Fruit fly (Drosophila melanogaster) whole organism, prepupa: ENCODE measurements around the gene CG15382.

Source experiments
- Blimp-1 ChIP-seq: fragments of 200-800 bp; sonication (Bioruptor generic); optimal IDR thresholded peaks from 3 replicates; lab custom pipeline; 2017; ENCODE audit warnings: missing biosample characterization, missing genetic modification characterization, mild to moderate bottlenecking, moderate library complexity, missing genetic modification reagents
- CG10631 ChIP-seq: fragments of 200-800 bp; sonication (Bioruptor generic); optimal IDR thresholded peaks from 2 replicates; lab custom pipeline; 2016; ENCODE audit warnings: missing biosample characterization, missing genetic modification characterization
- CG11294 ChIP-seq: fragments of 200-800 bp; sonication (Bioruptor generic); IDR thresholded peaks from 2 replicates; pipeline ENCODE4 v1.3.6; 2022; ENCODE audit warnings: missing biosample characterization, missing genetic modification characterization
- CG11902 ChIP-seq: fragments of 200-800 bp; sonication (Bioruptor generic); optimal IDR thresholded peaks from 3 replicates; lab custom pipeline; 2016; ENCODE audit warnings: missing biosample characterization, missing genetic modification characterization
- CG15336 ChIP-seq: fragments of 200-800 bp; sonication (Bioruptor generic); IDR thresholded peaks from 2 replicates; pipeline ENCODE4 v1.3.6; 2022; ENCODE audit warnings: missing biosample characterization, missing genetic modification characterization
- CG1621 ChIP-seq: fragments of 200-800 bp; sonication (Bioruptor generic); optimal IDR thresholded peaks from 3 replicates; lab custom pipeline; 2018; ENCODE audit warnings: missing biosample characterization, mild to moderate bottlenecking, missing genetic modification characterization
- CG31627 ChIP-seq: fragments of 200-800 bp; sonication (Bioruptor generic); optimal IDR thresholded peaks from 3 replicates; lab custom pipeline; 2016; ENCODE audit warnings: missing biosample characterization, missing genetic modification characterization
- CG32006 ChIP-seq: fragments of 200-800 bp; sonication (Bioruptor generic); optimal IDR thresholded peaks from 3 replicates; lab custom pipeline; 2017; ENCODE audit warnings: missing biosample characterization, mild to moderate bottlenecking, missing genetic modification characterization
- CG34406 ChIP-seq: fragments of 200-800 bp; sonication (Bioruptor generic); optimal IDR thresholded peaks from 3 replicates; lab custom pipeline; 2016; ENCODE audit warnings: missing biosample characterization, missing genetic modification characterization
- CG3919 ChIP-seq: fragments of 200-800 bp; sonication (Bioruptor generic); optimal IDR thresholded peaks from 3 replicates; lab custom pipeline; 2016; ENCODE audit warnings: missing biosample characterization, missing genetic modification characterization
- CG6163 ChIP-seq: fragments of 200-800 bp; sonication (Bioruptor generic); IDR thresholded peaks from 3 replicates; pipeline ENCODE4 v1.3.6; 2022; ENCODE audit warnings: missing biosample characterization, missing genetic modification characterization
- CG6276 ChIP-seq: fragments of 200-800 bp; sonication (Bioruptor generic); optimal IDR thresholded peaks from 2 replicates; lab custom pipeline; 2017; ENCODE audit warnings: missing biosample characterization, mild to moderate bottlenecking, missing genetic modification characterization
- CG6808 ChIP-seq: fragments of 200-800 bp; sonication (Bioruptor generic); optimal IDR thresholded peaks from 3 replicates; lab custom pipeline; 2017; ENCODE audit warnings: missing biosample characterization, missing genetic modification characterization, mild to moderate bottlenecking, moderate library complexity, missing genetic modification reagents
- CG6854 ChIP-seq: fragments of 200-800 bp; sonication (Bioruptor generic); optimal IDR thresholded peaks from 2 replicates; lab custom pipeline; 2017; ENCODE audit warnings: missing biosample characterization, mild to moderate bottlenecking, missing genetic modification characterization
- CG8119 ChIP-seq: fragments of 200-800 bp; sonication (Bioruptor generic); IDR thresholded peaks from 3 replicates; pipeline ENCODE4 v1.3.6; 2022; ENCODE audit warnings: missing biosample characterization, missing genetic modification characterization
- CG8319 ChIP-seq: fragments of 200-800 bp; sonication (Bioruptor generic); optimal IDR thresholded peaks from 3 replicates; lab custom pipeline; 2016; ENCODE audit warnings: missing biosample characterization, missing genetic modification characterization
- CG8632 ChIP-seq: fragments of 200-800 bp; sonication (Bioruptor generic); optimal IDR thresholded peaks from 3 replicates; lab custom pipeline; 2016; ENCODE audit warnings: missing biosample characterization, missing genetic modification characterization
- CG9139 ChIP-seq: fragments of 200-800 bp; sonication (Bioruptor generic); optimal IDR thresholded peaks from 3 replicates; lab custom pipeline; 2017; ENCODE audit warnings: missing biosample characterization, mild to moderate bottlenecking, missing genetic modification characterization
- Eip78C ChIP-seq: fragments of 200-800 bp; sonication (Bioruptor generic); peaks from one replicate; lab custom pipeline; 2016; ENCODE audit warnings: missing biosample characterization, missing genetic modification characterization
- Eip93F ChIP-seq: fragments of 200-800 bp; sonication (Bioruptor generic); optimal IDR thresholded peaks from 2 replicates; lab custom pipeline; 2016; ENCODE audit warnings: missing biosample characterization, mild to moderate bottlenecking, missing genetic modification characterization
- Gug ChIP-seq: fragments of 200-800 bp; sonication (Bioruptor generic); IDR thresholded peaks from 2 replicates; pipeline ENCODE4 v1.3.6; 2022; ENCODE audit warnings: missing biosample characterization, missing genetic modification characterization
- Hr38 ChIP-seq: sonication (Bioruptor generic); optimal IDR thresholded peaks from 2 replicates; lab custom pipeline; 2016; ENCODE audit warnings: missing biosample characterization, missing genetic modification characterization
- Hr39 ChIP-seq: fragments of 200-800 bp; sonication (Bioruptor generic); optimal IDR thresholded peaks from 2 replicates; lab custom pipeline; 2016; ENCODE audit warnings: missing biosample characterization, missing genetic modification characterization
- Hr4 ChIP-seq: fragments of 200-800 bp; sonication (Bioruptor generic); optimal IDR thresholded peaks from 3 replicates; lab custom pipeline; 2016; ENCODE audit warnings: missing biosample characterization, missing genetic modification characterization
- Lpt ChIP-seq: fragments of 200-800 bp; sonication (Bioruptor generic); optimal IDR thresholded peaks from 3 replicates; lab custom pipeline; 2016; ENCODE audit warnings: missing biosample characterization, missing genetic modification characterization
- Smox ChIP-seq: fragments of 200-800 bp; sonication (Bioruptor generic); optimal IDR thresholded peaks from 3 replicates; lab custom pipeline; 2016; ENCODE audit warnings: missing biosample characterization, missing genetic modification characterization
- Sox102F ChIP-seq: fragments of 200-800 bp; sonication (Bioruptor generic); optimal IDR thresholded peaks from 2 replicates; lab custom pipeline; 2016; ENCODE audit warnings: missing biosample characterization, mild to moderate bottlenecking, missing genetic modification characterization
- Sox14 ChIP-seq: fragments of 200-800 bp; sonication (Bioruptor generic); optimal IDR thresholded peaks from 3 replicates; lab custom pipeline; 2016; ENCODE audit warnings: missing biosample characterization, missing genetic modification characterization
- Sox15 ChIP-seq: fragments of 200-800 bp; sonication (Bioruptor generic); optimal IDR thresholded peaks from 3 replicates; lab custom pipeline; 2016; ENCODE audit warnings: missing biosample characterization, missing genetic modification characterization
- achi ChIP-seq: fragments of 200-800 bp; sonication (Bioruptor generic); optimal IDR thresholded peaks from 3 replicates; lab custom pipeline; 2016; ENCODE audit warnings: missing biosample characterization, missing genetic modification characterization
- acj6 ChIP-seq: fragments of 200-800 bp; sonication (Bioruptor generic); optimal IDR thresholded peaks from 3 replicates; lab custom pipeline; 2016; ENCODE audit warnings: missing biosample characterization, missing genetic modification characterization
- cyc ChIP-seq: fragments of 200-800 bp; sonication (Bioruptor generic); optimal IDR thresholded peaks from 3 replicates; lab custom pipeline; 2016; ENCODE audit warnings: missing biosample characterization, missing genetic modification characterization
- dac ChIP-seq: fragments of 200-800 bp; sonication (Bioruptor generic); optimal IDR thresholded peaks from 2 replicates; lab custom pipeline; 2017; ENCODE audit warnings: missing biosample characterization, mild to moderate bottlenecking, missing genetic modification characterization
- dsx ChIP-seq: fragments of 200-800 bp; optimal IDR thresholded peaks from 3 replicates; lab custom pipeline; 2019; ENCODE audit warnings: missing biosample characterization, mild to moderate bottlenecking, missing genetic modification characterization, moderate library complexity; ENCODE audit not compliant: poor library complexity, severe bottlenecking
- eg ChIP-seq: fragments of 200-800 bp; sonication (Bioruptor generic); IDR thresholded peaks from 3 replicates; pipeline ENCODE4 v1.3.6; 2022; ENCODE audit warnings: missing biosample characterization, missing genetic modification characterization
- fd59A ChIP-seq: fragments of 200-800 bp; sonication (Bioruptor generic); optimal IDR thresholded peaks from 2 replicates; lab custom pipeline; 2017; ENCODE audit warnings: missing biosample characterization, mild to moderate bottlenecking, missing genetic modification characterization, missing genetic modification reagents
- fd85E ChIP-seq: fragments of 200-800 bp; sonication (Bioruptor generic); optimal IDR thresholded peaks from 3 replicates; lab custom pipeline; 2016; ENCODE audit warnings: missing biosample characterization, missing genetic modification characterization
- fkh ChIP-seq: fragments of 200-800 bp; sonication (Bioruptor generic); optimal IDR thresholded peaks from 3 replicates; lab custom pipeline; 2017; ENCODE audit warnings: missing biosample characterization, mild to moderate bottlenecking, missing genetic modification characterization, moderate library complexity
- lz ChIP-seq: fragments of 200-800 bp; sonication (Bioruptor generic); optimal IDR thresholded peaks from 3 replicates; lab custom pipeline; 2016; ENCODE audit warnings: missing biosample characterization, missing genetic modification characterization
- net ChIP-seq: fragments of 200-800 bp; sonication (Bioruptor generic); optimal IDR thresholded peaks from 3 replicates; lab custom pipeline; 2016; ENCODE audit warnings: missing biosample characterization, missing genetic modification characterization
- pdm3 ChIP-seq: fragments of 200-800 bp; sonication (Bioruptor generic); optimal IDR thresholded peaks from 3 replicates; lab custom pipeline; 2016; ENCODE audit warnings: missing biosample characterization, missing genetic modification characterization
- salr ChIP-seq, 2 experiments: fragments of 200-800 bp; sonication (Bioruptor generic); optimal IDR thresholded peaks; 3 replicates each; lab custom pipeline; 2016 to 2018; ENCODE audit warnings: missing biosample characterization in 2 of 2, missing genetic modification characterization in 2 of 2, mild to moderate bottlenecking in 1 of 2
- svp ChIP-seq: fragments of 200-800 bp; sonication (Bioruptor generic); peaks from one replicate; lab custom pipeline; 2016; ENCODE audit warnings: missing biosample characterization, missing genetic modification characterization
- topi ChIP-seq: fragments of 200-800 bp; sonication (Bioruptor generic); optimal IDR thresholded peaks from 3 replicates; lab custom pipeline; 2016; ENCODE audit warnings: missing biosample characterization, missing genetic modification characterization
- vri ChIP-seq: fragments of 200-800 bp; sonication (Bioruptor generic); optimal IDR thresholded peaks from 3 replicates; lab custom pipeline; 2016; ENCODE audit warnings: missing biosample characterization, mild to moderate bottlenecking, missing genetic modification characterization

The CG15382 gene

dm6 chr2L:2173191-2173590 lies 17.6 kb downstream of the CG15382 start:
- no peak for TF ChIP-seq CG11294 (GFP tag; lab: Robert Waterston, UW)
- no peak for TF ChIP-seq pdm3
- TF ChIP-seq CG9139 (GFP tag; lab: Kevin White, UChicago), result no peak
- no peak for TF ChIP-seq Sox15 (GFP tag; lab: Kevin White, UChicago)
- no peak for TF ChIP-seq CG6163
- TF ChIP-seq acj6 (GFP tag; lab: Kevin White, UChicago), result no peak
- no peak for TF ChIP-seq CG8119 (GFP tag; lab: Robert Waterston, UW)
- no peak for TF ChIP-seq Sox102F (GFP tag; lab: Kevin White, UChicago)
- TF ChIP-seq Gug (GFP tag; lab: Robert Waterston, UW), result no peak
- TF ChIP-seq eg (GFP tag; lab: Robert Waterston, UW), result no peak
- no peak for TF ChIP-seq vri (GFP tag; lab: Kevin White, UChicago)
- no peak for TF ChIP-seq svp (GFP tag; lab: Kevin White, UChicago)
- TF ChIP-seq net, result no peak
- TF ChIP-seq Hr39 (GFP tag; lab: Kevin White, UChicago), result no peak
- TF ChIP-seq Sox14, result no peak
- TF ChIP-seq CG15336 (GFP tag; lab: Robert Waterston, UW), result no peak
- TF ChIP-seq Eip78C (GFP tag; lab: Kevin White, UChicago), result no peak
- no peak for TF ChIP-seq dac (GFP tag; lab: Kevin White, UChicago)
- no peak for TF ChIP-seq Blimp-1 (GFP tag; lab: Kevin White, UChicago)
- no peak for TF ChIP-seq fkh (GFP tag; lab: Kevin White, UChicago)

- no peak for TF ChIP-seq acj6 (GFP tag; lab: Kevin White, UChicago)
- peak; percentile 6 for TF ChIP-seq Lpt (GFP tag; lab: Kevin White, UChicago)
- no peak for TF ChIP-seq CG6276
- no peak for TF ChIP-seq CG1621
- TF ChIP-seq fkh (GFP tag; lab: Kevin White, UChicago), result peak; percentile 16
Observed at dm6 chr2L:2173604-2174003, 18.1 kb downstream of the CG15382 start.

dm6 chr2L:2175090-2175830 lies 19.7 kb downstream of the CG15382 start:
- TF ChIP-seq dac (GFP tag; lab: Kevin White, UChicago) (no peak), topi (GFP tag; lab: Kevin White, UChicago) (peak; percentile 51), Hr39 (GFP tag; lab: Kevin White, UChicago) (peak; percentile 7), Lpt (GFP tag; lab: Kevin White, UChicago) (peak; percentile 71), eg (GFP tag; lab: Robert Waterston, UW) (no peak), dsx (GFP tag; lab: Kevin White, UChicago) (peak; percentile 53), cyc (GFP tag; lab: Kevin White, UChicago) (no peak), CG34406 (GFP tag; lab: Kevin White, UChicago) (no peak), CG6854 (GFP tag; lab: Kevin White, UChicago) (peak; percentile 43), CG9139 (GFP tag; lab: Kevin White, UChicago) (peak; percentile 30), Hr38 (no peak), CG11902 (GFP tag; lab: Kevin White, UChicago) (no peak), CG32006 (GFP tag; lab: Kevin White, UChicago) (peak; percentile 9), CG6808 (GFP tag; lab: Kevin White, UChicago) (peak; percentile 17), achi (GFP tag; lab: Kevin White, UChicago) (no peak), vri (GFP tag; lab: Kevin White, UChicago) (peak; percentile 51), Smox (GFP tag; lab: Kevin White, UChicago) (peak; percentile 48), lz (peak; percentile 18), CG8119 (GFP tag; lab: Robert Waterston, UW) (peak; percentile 27; the same call in 1 of the 3 replicates), Sox15 (GFP tag; lab: Kevin White, UChicago) (no peak), CG6163 (peak; percentile 60; the same call in 2 of the 3 replicates), Eip78C (GFP tag; lab: Kevin White, UChicago) (peak; percentile 86), CG31627 (GFP tag; lab: Kevin White, UChicago) (peak; percentile 6), fkh (GFP tag; lab: Kevin White, UChicago) (no peak), pdm3 (peak; percentile 28), svp (GFP tag; lab: Kevin White, UChicago) (peak; percentile 80), CG8319 (GFP tag; lab: Kevin White, UChicago) (no peak), fd85E (GFP tag; lab: Kevin White, UChicago) (no peak), CG10631 (GFP tag; lab: Kevin White, UChicago) (peak; percentile 56), Sox102F (GFP tag; lab: Kevin White, UChicago) (peak; percentile 21), CG3919 (no peak), fd59A (GFP tag; lab: Kevin White, UChicago) (no peak), CG8632 (GFP tag; lab: Kevin White, UChicago) (peak; percentile 29), Eip93F (GFP tag; lab: Kevin White, UChicago) (no peak), Hr4 (GFP tag; lab: Kevin White, UChicago) (no peak), Blimp-1 (GFP tag; lab: Kevin White, UChicago) (no peak), CG1621 (peak; percentile 65), salr (GFP tag; optimal IDR thresholded peaks at IDR 0.05; lab: Kevin White, UChicago) (peak in 1 of 2 experiments; percentile 12)
